Fruit fly (Drosophila melanogaster): Measurements from ENCODE around the gene beta-PheRS.

Gene beta-PheRS

DNA sequence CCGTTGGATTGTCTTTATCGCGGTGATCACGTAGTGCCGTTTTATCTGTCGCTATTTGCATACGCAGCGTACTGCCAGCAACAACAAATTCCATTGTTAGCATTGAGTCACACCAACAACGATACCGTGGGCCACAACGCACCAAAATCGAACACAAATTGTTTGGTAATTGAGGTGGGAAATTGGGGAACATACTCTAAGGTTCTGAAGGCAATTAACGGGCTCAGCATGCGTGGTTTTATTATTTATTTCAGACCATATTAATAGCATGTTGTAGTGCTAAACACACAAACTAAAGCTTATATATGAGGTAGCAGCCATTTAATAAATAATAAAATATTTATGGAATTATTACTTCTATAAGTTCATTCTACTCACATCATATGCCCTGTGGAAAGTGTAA lies 46.1 kb upstream of the beta-PheRS start:
- peak in 1 of 2 experiments; percentile 61 for TF ChIP-seq foxo (GFP tag; optimal IDR thresholded peaks at IDR 0.05)
- TF ChIP-seq Hnf4 (GFP tag; optimal IDR thresholded peaks at IDR 0.05) = peak; percentile 68
- no peak for TF ChIP-seq lola (GFP tag; optimal IDR thresholded peaks at IDR 0.05)
- TF ChIP-seq N (GFP tag; optimal IDR thresholded peaks at IDR 0.05) = no peak
- peak; percentile 76 for TF ChIP-seq Jra (GFP tag; optimal IDR thresholded peaks at IDR 0.05)
- no peak for TF ChIP-seq Dfd (GFP tag; optimal IDR thresholded peaks at IDR 0.05)
- peak; percentile 9 for TF ChIP-seq CG32264 (GFP tag; optimal IDR thresholded peaks at IDR 0.05)
- peak; percentile 56 for TF ChIP-seq dsf (GFP tag; optimal IDR thresholded peaks at IDR 0.05; ENCODE audit: borderline replicate concordance)
- TF ChIP-seq OdsH (GFP tag; optimal IDR thresholded peaks at IDR 0.05) = peak; percentile 35
- TF ChIP-seq woc (GFP tag; optimal IDR thresholded peaks at IDR 0.05) = no peak
- peak; percentile 22 for TF ChIP-seq psq (GFP tag; optimal IDR thresholded peaks at IDR 0.05)
- TF ChIP-seq brk (GFP tag; optimal IDR thresholded peaks at IDR 0.05) = peak; percentile 30
- TF ChIP-seq pan (optimal IDR thresholded peaks at IDR 0.05) = no peak
- no peak for TF ChIP-seq Myc (optimal IDR thresholded peaks at IDR 0.05)
- TF ChIP-seq h (GFP tag; optimal IDR thresholded peaks at IDR 0.05) = peak; percentile 64
- peak; percentile 80 for TF ChIP-seq tai (GFP tag; optimal IDR thresholded peaks at IDR 0.05)
- peak; percentile 66 for TF ChIP-seq rgr (GFP tag; optimal IDR thresholded peaks at IDR 0.05)
- TF ChIP-seq jim (GFP tag; optimal IDR thresholded peaks at IDR 0.05) = peak; percentile 56
- TF ChIP-seq fru (GFP tag; optimal IDR thresholded peaks at IDR 0.05) = peak; percentile 44
- no peak for TF ChIP-seq CrebA (GFP tag; optimal IDR thresholded peaks at IDR 0.05; ENCODE audit: borderline replicate concordance)
- TF ChIP-seq dl (GFP tag; optimal IDR thresholded peaks at IDR 0.05; ENCODE audit: insufficient read depth in 1 of 2, partially characterized antibody in 2 of 2) = no peak
- no peak for TF ChIP-seq Rel (GFP tag; optimal IDR thresholded peaks at IDR 0.05)
- TF ChIP-seq Rel (tag; optimal IDR thresholded peaks at IDR 0.05) = no peak
- TF ChIP-seq CG9705 (GFP tag; optimal IDR thresholded peaks at IDR 0.05) = no peak
- TF ChIP-seq Sp1 (GFP tag; optimal IDR thresholded peaks at IDR 0.05) = peak; percentile 24
- no peak for TF ChIP-seq usp (GFP tag; optimal IDR thresholded peaks at IDR 0.05)
- peak; percentile 36 for TF ChIP-seq dmrt93B (GFP tag; optimal IDR thresholded peaks at IDR 0.05)
- TF ChIP-seq Dif (GFP tag; optimal IDR thresholded peaks at IDR 0.05; ENCODE audit: partially characterized antibody) = no peak
- TF ChIP-seq sage (GFP tag; optimal IDR thresholded peaks at IDR 0.05) = no peak
- TF ChIP-seq GATAd (GFP tag; optimal IDR thresholded peaks at IDR 0.05) = peak; percentile 14
- peak; percentile 25 for TF ChIP-seq ey (GFP tag; optimal IDR thresholded peaks at IDR 0.05)
- TF ChIP-seq Abd-B (GFP tag; optimal IDR thresholded peaks at IDR 0.05) = no peak
- TF ChIP-seq Mio (GFP tag; optimal IDR thresholded peaks at IDR 0.05) = no peak
- TF ChIP-seq HLH106 (tag; optimal IDR thresholded peaks at IDR 0.05) = peak; percentile 39
- no peak for TF ChIP-seq Hr78 (GFP tag; optimal IDR thresholded peaks at IDR 0.05)
- no peak for TF ChIP-seq Vsx2 (GFP tag; optimal IDR thresholded peaks at IDR 0.05; ENCODE audit: partially characterized antibody)
- no peak for TF ChIP-seq sv (GFP tag; optimal IDR thresholded peaks at IDR 0.05)
- TF ChIP-seq br (GFP tag; optimal IDR thresholded peaks at IDR 0.05) = peak; percentile 47
- TF ChIP-seq Hr83 (GFP tag; optimal IDR thresholded peaks at IDR 0.05; ENCODE audit: poor library complexity, severe bottlenecking) = peak; percentile 99

DNA sequence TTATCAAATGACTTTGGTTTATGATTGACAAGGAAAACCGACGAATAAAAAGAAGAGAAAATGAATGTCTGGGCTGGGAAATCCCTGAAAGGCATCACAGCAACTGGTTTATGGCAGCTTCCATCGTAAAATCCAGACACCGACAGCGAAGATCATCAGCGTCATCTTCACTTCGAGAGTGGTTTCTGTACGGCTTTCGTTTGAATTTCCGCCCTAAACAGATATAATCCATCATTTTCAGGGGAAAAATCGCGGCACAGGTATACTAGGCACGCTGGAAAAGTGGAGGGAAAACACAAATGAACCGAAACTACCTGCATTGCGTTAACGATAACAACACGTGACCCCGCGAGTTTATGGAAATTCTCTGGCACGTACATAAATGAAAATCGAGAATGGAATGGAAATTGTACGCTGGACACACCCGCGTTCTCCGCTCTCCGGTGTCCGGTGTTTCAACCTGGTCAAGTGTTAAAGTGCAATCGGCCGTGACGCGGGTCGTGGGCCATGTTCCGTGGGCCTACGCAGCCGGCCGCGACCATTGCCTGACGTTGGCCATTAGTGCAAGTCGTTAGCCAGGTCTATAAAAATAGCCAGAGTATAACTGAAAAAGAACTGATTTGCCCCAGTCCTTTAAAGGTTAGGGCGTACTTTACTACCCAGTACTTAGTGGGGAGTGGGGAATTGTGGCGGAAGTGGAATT lies 45.1 kb upstream of the beta-PheRS start:
- TF ChIP-seq Dif (GFP tag; optimal IDR thresholded peaks at IDR 0.05; ENCODE audit: partially characterized antibody) (no peak), CrebA (GFP tag; optimal IDR thresholded peaks at IDR 0.05; ENCODE audit: borderline replicate concordance) (no peak)

DNA sequence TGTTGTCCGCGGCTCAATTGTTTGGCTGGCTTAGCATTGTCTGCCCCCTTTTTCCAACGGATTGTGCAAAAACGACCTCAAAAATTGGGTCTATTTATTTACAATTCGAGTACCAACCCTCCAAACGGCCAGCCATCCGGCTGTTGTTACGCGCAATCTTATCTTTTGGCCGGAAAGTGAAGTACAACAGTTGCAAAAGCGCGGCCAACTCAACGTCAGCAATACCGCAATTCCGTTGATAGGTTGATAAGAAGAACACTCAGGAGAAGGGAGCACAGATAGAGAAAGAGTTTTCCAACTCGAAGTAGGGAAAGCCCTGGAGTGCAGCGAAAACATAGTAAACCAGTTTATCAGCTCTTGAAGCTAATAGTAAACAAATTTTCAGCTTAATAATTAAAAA lies 44.4 kb upstream of the beta-PheRS start:
- TF ChIP-seq Rel (GFP tag; optimal IDR thresholded peaks at IDR 0.05) (no peak), Rel (tag; optimal IDR thresholded peaks at IDR 0.05) (peak; percentile 70), Mio (GFP tag; optimal IDR thresholded peaks at IDR 0.05) (no peak)
